Worm (Caenorhabditis elegans) whole organism, mixed stage, embryonic: ENCODE measurements around the gene K08H2.7.

Source experiments
- bed-3 ChIP-seq: fragments of 200-800 bp; sonication (Bioruptor generic); optimal IDR thresholded peaks from 3 replicates; lab custom pipeline; 2018; ENCODE audit warnings: mild to moderate bottlenecking, missing genetic modification characterization, moderate library complexity, missing compliant biosample characterization
- ceh-39 ChIP-seq: fragments of 150-350 bp; optimal IDR thresholded peaks from 2 replicates; lab custom pipeline; 2014; ENCODE audit warnings: missing biosample characterization, missing genetic modification characterization
- ceh-43 ChIP-seq: fragments of 200-800 bp; sonication (Bioruptor generic); optimal IDR thresholded peaks from 2 replicates; lab custom pipeline; 2018; ENCODE audit warnings: mild to moderate bottlenecking, missing genetic modification characterization, moderate library complexity, missing compliant biosample characterization
- ceh-83 ChIP-seq: fragments of 200-800 bp; sonication (Bioruptor generic); optimal IDR thresholded peaks from 2 replicates; lab custom pipeline; 2018; ENCODE audit warnings: mild to moderate bottlenecking, missing genetic modification characterization, missing compliant biosample characterization
- ces-1 ChIP-seq: fragments of 150-350 bp; optimal IDR thresholded peaks from 2 replicates; lab custom pipeline; 2014; ENCODE audit warnings: missing biosample characterization, missing genetic modification reagents, missing genetic modification characterization
- cnd-1 ChIP-seq: fragments of 200-800 bp; sonication (Bioruptor generic); optimal IDR thresholded peaks from 2 replicates; lab custom pipeline; 2018; ENCODE audit warnings: mild to moderate bottlenecking, missing genetic modification characterization, missing compliant biosample characterization
- elt-1 ChIP-seq: sonication (generic microtip); optimal IDR thresholded peaks from 2 replicates; lab custom pipeline; 2017; ENCODE audit warnings: missing genetic modification characterization, mild to moderate bottlenecking, missing compliant biosample characterization, antibody characterized with exemption, moderate library complexity, borderline replicate concordance; ENCODE audit not compliant: insufficient read depth
- elt-3 ChIP-seq: fragments of 150-350 bp; optimal IDR thresholded peaks from 2 replicates; lab custom pipeline; 2014; ENCODE audit warnings: missing biosample characterization, missing genetic modification characterization
- flh-1 ChIP-seq: fragments of 200-800 bp; sonication (Bioruptor generic); optimal IDR thresholded peaks from 2 replicates; lab custom pipeline; 2018; ENCODE audit warnings: mild to moderate bottlenecking, missing genetic modification characterization, moderate library complexity, missing compliant biosample characterization
- ham-2 ChIP-seq: fragments of 200-800 bp; sonication (Bioruptor generic); optimal IDR thresholded peaks from 2 replicates; lab custom pipeline; 2018; ENCODE audit warnings: mild to moderate bottlenecking, missing genetic modification characterization, missing compliant biosample characterization
- hlh-1 ChIP-seq: fragments of 150-350 bp; optimal IDR thresholded peaks from 2 replicates; lab custom pipeline; 2014; ENCODE audit warnings: missing biosample characterization, missing genetic modification reagents, missing genetic modification characterization
- lin-13 ChIP-seq: fragments of 150-350 bp; optimal IDR thresholded peaks from 2 replicates; lab custom pipeline; 2014; ENCODE audit warnings: missing biosample characterization, missing genetic modification characterization
- lin-32 ChIP-seq: fragments of 200-800 bp; sonication (Bioruptor generic); optimal IDR thresholded peaks from 2 replicates; lab custom pipeline; 2018; ENCODE audit warnings: mild to moderate bottlenecking, missing genetic modification characterization, missing compliant biosample characterization
- lsy-2 ChIP-seq: fragments of 150-350 bp; optimal IDR thresholded peaks from 2 replicates; lab custom pipeline; 2014; ENCODE audit warnings: missing biosample characterization, missing genetic modification characterization
- mab-5 ChIP-seq: fragments of 150-350 bp; optimal IDR thresholded peaks from 2 replicates; lab custom pipeline; 2014; ENCODE audit warnings: missing biosample characterization, missing genetic modification characterization
- mep-1 ChIP-seq: fragments of 150-350 bp; optimal IDR thresholded peaks from 2 replicates; lab custom pipeline; 2017; ENCODE audit warnings: missing biosample characterization, missing genetic modification reagents, missing genetic modification characterization, inconsistent platforms
- mls-2 ChIP-seq: sonication (generic microtip); optimal IDR thresholded peaks from 2 replicates; lab custom pipeline; 2016; ENCODE audit warnings: mild to moderate bottlenecking, missing genetic modification characterization, moderate library complexity, missing compliant biosample characterization
- nhr-12 ChIP-seq: fragments of 150-350 bp; optimal IDR thresholded peaks from 2 replicates; lab custom pipeline; 2014; ENCODE audit warnings: missing biosample characterization, missing genetic modification characterization
- nhr-2 ChIP-seq: fragments of 150-350 bp; optimal IDR thresholded peaks from 2 replicates; lab custom pipeline; 2014; ENCODE audit warnings: missing biosample characterization, missing genetic modification characterization
- nhr-237 ChIP-seq: fragments of 150-350 bp; optimal IDR thresholded peaks from 2 replicates; lab custom pipeline; 2014; ENCODE audit warnings: missing biosample characterization, missing genetic modification characterization
- nhr-28 ChIP-seq: fragments of 150-350 bp; optimal IDR thresholded peaks from 2 replicates; lab custom pipeline; 2014; ENCODE audit warnings: missing biosample characterization, missing genetic modification characterization
- nhr-76 ChIP-seq: sonication (generic microtip); optimal IDR thresholded peaks from 2 replicates; lab custom pipeline; 2017; ENCODE audit warnings: missing biosample characterization, missing genetic modification characterization
- pha-4 ChIP-seq: fragments of 150-350 bp; optimal IDR thresholded peaks from 2 replicates; lab custom pipeline; 2018; ENCODE audit warnings: missing biosample characterization, missing genetic modification reagents, missing genetic modification characterization
- sem-2 ChIP-seq: fragments of 200-800 bp; sonication (Bioruptor generic); optimal IDR thresholded peaks from 2 replicates; lab custom pipeline; 2018; ENCODE audit warnings: mild to moderate bottlenecking, missing genetic modification characterization, missing compliant biosample characterization
- snpc-4 ChIP-seq: fragments of 150-350 bp; optimal IDR thresholded peaks from 2 replicates; lab custom pipeline; 2014; ENCODE audit warnings: missing biosample characterization, missing genetic modification characterization
- sptf-1 ChIP-seq: sonication (generic microtip); optimal IDR thresholded peaks from 2 replicates; lab custom pipeline; 2017; ENCODE audit warnings: mild to moderate bottlenecking, missing genetic modification characterization, moderate library complexity, missing compliant biosample characterization
- unc-62 ChIP-seq: fragments of 150-350 bp; optimal IDR thresholded peaks from 2 replicates; lab custom pipeline; 2014; ENCODE audit warnings: missing biosample characterization, missing genetic modification reagents, missing genetic modification characterization
- zip-8 ChIP-seq: fragments of 150-350 bp; optimal IDR thresholded peaks from 2 replicates; lab custom pipeline; 2014; ENCODE audit warnings: missing biosample characterization, missing genetic modification characterization
- ztf-11 ChIP-seq: fragments of 150-350 bp; optimal IDR thresholded peaks from 2 replicates; lab custom pipeline; 2014; ENCODE audit warnings: missing biosample characterization, missing genetic modification characterization

Gene K08H2.7

DNA sequence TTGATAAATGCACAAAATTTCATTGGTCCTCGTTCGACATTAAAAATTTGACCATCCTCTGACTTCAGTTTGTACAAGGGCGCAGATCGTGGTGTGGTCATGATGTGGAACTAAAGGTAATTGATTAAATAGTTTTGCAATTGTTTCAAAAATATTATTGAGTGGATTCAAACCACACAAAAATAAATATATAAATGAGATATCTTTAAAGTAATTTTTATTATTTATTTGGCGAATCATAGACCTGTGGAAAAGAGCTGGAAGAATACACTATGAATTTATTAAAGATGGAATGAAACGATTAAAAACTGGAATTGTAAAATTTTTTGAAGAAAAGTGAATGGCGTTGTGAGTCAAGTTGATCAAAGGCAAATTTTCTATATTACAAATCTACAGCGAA lies 24.8 kb downstream of the K08H2.7 start, which contains the start of gene skr-20:
skr-20 (minus strand) TSS at position 101 of the 400 bp plus-strand sequence.
- TF ChIP-seq ztf-11 (tag; lab: Kevin White, UChicago) = no peak
- no peak for TF ChIP-seq nhr-237 (tag; lab: Kevin White, UChicago)
- TF ChIP-seq flh-1 (GFP tag; lab: Kevin White, UChicago) = no peak
- TF ChIP-seq zip-8 = no peak
- no peak for TF ChIP-seq ceh-43 (GFP tag; lab: Kevin White, UChicago)
- TF ChIP-seq nhr-12 (tag; lab: Kevin White, UChicago) = no peak
- no peak for TF ChIP-seq nhr-2 (tag; lab: Kevin White, UChicago)
- TF ChIP-seq snpc-4 (tag; lab: Kevin White, UChicago) = no peak
- TF ChIP-seq ces-1 = no peak
- no peak for TF ChIP-seq mls-2
- no peak for TF ChIP-seq lin-32 (GFP tag; lab: Kevin White, UChicago)
- no peak for TF ChIP-seq elt-3 (tag; lab: Kevin White, UChicago)
- TF ChIP-seq unc-62 (GFP tag; lab: Kevin White, UChicago) = no peak
- TF ChIP-seq nhr-76 (tag; lab: Kevin White, UChicago) = no peak
- TF ChIP-seq bed-3 (GFP tag; lab: Kevin White, UChicago) = no peak

DNA sequence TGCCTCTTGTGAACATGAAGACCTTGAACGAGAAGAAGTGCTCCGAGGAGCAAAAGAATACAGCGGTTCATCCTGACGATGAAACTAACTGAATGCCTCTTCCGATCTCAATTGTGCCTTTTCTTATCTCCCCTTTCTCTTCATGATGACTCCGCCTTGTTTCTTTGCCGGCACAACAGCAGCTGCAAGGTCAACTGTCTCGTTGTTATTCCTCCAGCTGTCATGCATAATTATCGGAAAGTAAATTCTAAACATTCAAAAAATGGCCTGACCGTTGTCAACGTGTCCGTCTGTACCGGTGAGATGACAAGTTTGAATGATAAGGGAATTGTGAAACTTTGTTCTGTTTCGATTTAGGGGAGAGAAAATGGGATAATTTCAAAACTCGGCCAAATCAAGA lies 26.9 kb downstream of the K08H2.7 start, which contains the start of gene asp-4:
asp-4 (minus strand) TSS at position 106 of the 400 bp plus-strand sequence.
- peak; percentile 84 for TF ChIP-seq cnd-1 (tag; lab: Kevin White, UChicago)
- TF ChIP-seq hlh-1 = peak; percentile 51
- TF ChIP-seq lin-32 (GFP tag; lab: Kevin White, UChicago) = peak; percentile 80
- TF ChIP-seq nhr-2 (tag; lab: Kevin White, UChicago) = peak; percentile 14
- peak; percentile 37 for TF ChIP-seq mep-1 (tag; lab: Kevin White, UChicago)
- TF ChIP-seq lsy-2 = no peak
- TF ChIP-seq nhr-28 (tag; lab: Kevin White, UChicago) = no peak
- no peak for TF ChIP-seq mls-2
- TF ChIP-seq nhr-76 (tag; lab: Kevin White, UChicago) = no peak
- no peak for TF ChIP-seq sem-2 (GFP tag; lab: Kevin White, UChicago)

DNA sequence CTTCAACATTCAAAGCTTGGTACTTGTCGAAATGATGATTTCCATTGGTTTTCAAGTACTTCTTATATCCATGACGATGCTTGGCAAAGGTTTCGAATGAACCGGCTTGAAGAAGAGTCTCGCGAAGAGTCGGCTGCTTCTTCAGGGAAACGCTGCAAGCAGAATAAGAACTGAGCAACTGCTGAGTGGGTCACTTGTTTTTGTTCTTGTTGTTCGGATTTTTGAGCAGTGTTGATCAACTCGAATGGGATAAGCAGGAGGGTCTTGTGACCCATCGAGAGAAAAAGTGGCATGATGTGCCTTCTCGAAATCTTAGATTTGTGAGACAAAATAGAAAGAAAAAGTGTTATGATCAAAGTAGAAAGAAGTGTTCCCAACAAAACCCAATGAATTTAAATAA lies 27.6 kb downstream of the K08H2.7 start:
- peak; percentile 4 for TF ChIP-seq hlh-1
- TF ChIP-seq mls-2 = no peak

DNA sequence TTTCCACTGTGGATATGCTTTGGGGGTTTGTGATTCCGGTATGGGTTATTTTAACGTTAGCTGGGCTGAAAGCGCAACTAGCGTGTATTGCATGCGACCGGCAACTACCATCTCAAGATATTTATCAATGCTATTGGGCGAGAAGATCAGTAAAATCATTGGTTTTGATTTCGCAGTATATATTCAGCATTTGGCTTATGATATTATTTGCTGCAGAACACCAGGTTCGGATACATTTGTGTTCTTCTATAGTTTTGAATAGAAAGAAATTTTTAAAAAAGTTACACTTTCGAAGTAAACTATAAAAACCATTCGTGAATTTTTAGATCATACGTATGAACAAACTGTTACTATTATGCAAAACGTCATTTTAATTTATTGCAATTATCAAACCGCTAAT lies 30.3 kb downstream of the K08H2.7 start:
- TF ChIP-seq ceh-39 (tag; lab: Kevin White, UChicago) (no peak), mab-5 (tag; lab: Kevin White, UChicago) (no peak), nhr-28 (tag; lab: Kevin White, UChicago) (no peak), mep-1 (tag; lab: Kevin White, UChicago) (no peak), sptf-1 (tag; lab: Kevin White, UChicago) (no peak), sem-2 (GFP tag; lab: Kevin White, UChicago) (no peak), nhr-76 (tag; lab: Kevin White, UChicago) (no peak), cnd-1 (tag; lab: Kevin White, UChicago) (no peak), ham-2 (GFP tag; lab: Kevin White, UChicago) (no peak), flh-1 (GFP tag; lab: Kevin White, UChicago) (no peak), nhr-12 (tag; lab: Kevin White, UChicago) (no peak)

DNA sequence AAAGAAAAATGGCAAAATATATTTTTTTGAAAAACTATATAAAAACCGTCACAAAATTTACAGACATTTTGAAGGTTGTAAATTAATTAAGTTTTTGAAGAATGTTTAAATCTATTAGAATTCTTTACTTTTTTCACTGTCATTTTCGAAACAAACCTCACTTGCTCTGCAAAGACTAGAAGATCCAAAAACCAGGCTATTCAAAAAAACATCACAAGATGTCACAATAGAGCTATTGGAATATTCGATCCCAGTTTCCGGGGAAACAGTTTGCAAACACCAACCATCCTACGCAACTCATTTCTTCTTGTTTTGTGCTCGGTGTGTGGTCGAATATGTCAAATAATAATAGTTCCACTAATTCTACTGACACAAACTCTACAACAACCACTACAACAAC lies 31.4 kb downstream of the K08H2.7 start, which contains the start of gene R12H7.4:
R12H7.4 (plus strand) TSS at position 301 of the 400 bp plus-strand sequence.
- TF ChIP-seq bed-3 (GFP tag; lab: Kevin White, UChicago) (no peak), elt-1 (tag; lab: Kevin White, UChicago) (no peak), mab-5 (tag; lab: Kevin White, UChicago) (no peak), nhr-237 (tag; lab: Kevin White, UChicago) (no peak), ham-2 (GFP tag; lab: Kevin White, UChicago) (no peak), ceh-83 (GFP tag; lab: Kevin White, UChicago) (no peak), unc-62 (GFP tag; lab: Kevin White, UChicago) (no peak), ztf-11 (tag; lab: Kevin White, UChicago) (no peak), mls-2 (no peak), sptf-1 (tag; lab: Kevin White, UChicago) (no peak), lin-32 (GFP tag; lab: Kevin White, UChicago) (no peak), lin-13 (no peak), ceh-39 (tag; lab: Kevin White, UChicago) (no peak), pha-4 (no peak)
